Worm (Caenorhabditis elegans) whole organism, L4 larva: ENCODE results near the gene B0546.4.

Experiments
- R02D3.7 ChIP-seq: fragments of 150-350 bp; sonication (generic microtip); optimal IDR thresholded peaks from 3 replicates; lab custom pipeline; 2014; ENCODE audit warnings: missing biosample characterization, missing genetic modification characterization
- ZK546.5 ChIP-seq, 2 experiments: sonication (generic microtip); optimal IDR thresholded peaks; 2 replicates each; lab custom pipeline; 2017; ENCODE audit warnings: missing biosample characterization in 2 of 2, missing genetic modification characterization in 2 of 2
- aly-2 ChIP-seq: sonication (generic microtip); optimal IDR thresholded peaks from 2 replicates; lab custom pipeline; 2018; ENCODE audit warnings: missing biosample characterization, missing genetic modification characterization
- fos-1 ChIP-seq: fragments of 150-350 bp; optimal IDR thresholded peaks from 2 replicates; lab custom pipeline; 2014; ENCODE audit warnings: missing biosample characterization, missing genetic modification characterization
- lin-15B ChIP-seq: fragments of 150-350 bp; sonication (generic microtip); optimal IDR thresholded peaks from 3 replicates; lab custom pipeline; 2014; ENCODE audit warnings: missing biosample characterization, missing genetic modification characterization
- nhr-25 ChIP-seq: sonication (generic microtip); optimal IDR thresholded peaks from 2 replicates; lab custom pipeline; 2017; ENCODE audit warnings: missing genetic modification characterization, mild to moderate bottlenecking, missing compliant biosample characterization, antibody characterized with exemption, moderate library complexity, borderline replicate concordance; ENCODE audit not compliant: insufficient read depth
- nhr-28 ChIP-seq: fragments of 150-350 bp; optimal IDR thresholded peaks from 2 replicates; lab custom pipeline; 2014; ENCODE audit warnings: missing biosample characterization, missing genetic modification characterization
- nhr-76 ChIP-seq: fragments of 150-350 bp; optimal IDR thresholded peaks from 2 replicates; lab custom pipeline; 2014; ENCODE audit warnings: missing biosample characterization, missing genetic modification characterization
- skn-1 ChIP-seq: fragments of 150-350 bp; optimal IDR thresholded peaks from 2 replicates; lab custom pipeline; 2014; ENCODE audit warnings: missing biosample characterization, missing genetic modification characterization
- spr-3 ChIP-seq: fragments of 200-800 bp; sonication (Bioruptor generic); optimal IDR thresholded peaks from 2 replicates; lab custom pipeline; 2018; ENCODE audit warnings: mild to moderate bottlenecking, missing genetic modification characterization, missing compliant biosample characterization

DNA sequence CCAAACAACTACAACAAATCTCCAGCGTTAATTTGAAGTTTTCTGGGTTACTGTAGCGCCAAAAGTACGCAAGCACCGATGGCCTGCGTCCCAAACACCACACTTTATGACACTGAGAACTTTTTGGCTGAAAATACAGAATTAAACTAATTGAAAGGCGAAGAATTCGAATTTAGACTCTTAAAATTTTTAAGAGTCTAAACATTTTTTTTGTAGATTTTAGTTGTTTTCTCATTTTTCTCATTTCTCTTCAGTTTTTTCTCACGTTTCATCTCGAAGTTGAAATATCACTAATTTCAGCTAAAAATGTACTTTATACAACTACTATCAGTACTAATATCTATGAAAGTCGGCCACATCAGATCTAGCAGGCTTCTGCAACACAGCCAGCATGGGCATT, 31.4 kb upstream of the B0546.4 start, which contains the start of gene lgc-9:
- TF ChIP-seq nhr-28 (tag; lab: Kevin White, UChicago) (no peak), spr-3 (GFP tag; lab: Kevin White, UChicago) (no peak), skn-1 (tag; lab: Kevin White, UChicago) (no peak), lin-15B (tag; lab: Kevin White, UChicago) (no peak), fos-1 (tag; lab: Kevin White, UChicago) (no peak), aly-2 (no peak), nhr-25 (tag; lab: Kevin White, UChicago) (no peak), R02D3.7 (tag; lab: Kevin White, UChicago) (no peak), nhr-76 (no peak), ZK546.5 (tag; optimal IDR thresholded peaks at IDR 0.05; lab: Kevin White, UChicago) (no peak)
